In genomic region chrIV:1391446-1391845, ce11 we compare ENCODE assay signal across 3 worm cellular contexts.
TF ChIP-seq lines count a peak whose summit lies in the region.

No protein-coding gene starts in this region.

TF ChIP-seq in whole organism, L1 larva, 84 proteins besides CTCF, POLR2A, EP300 and RAD21:
- TF ChIP-seq nhr-20 (tag; optimal IDR thresholded peaks at IDR 0.05; lab: Kevin White, UChicago) (no peak), C34B4.2 (tag; optimal IDR thresholded peaks at IDR 0.05; lab: Kevin White, UChicago) (no peak), zip-4 (GFP tag; optimal IDR thresholded peaks at IDR 0.05; lab: Kevin White, UChicago) (no peak), swsn-7 (tag; optimal IDR thresholded peaks at IDR 0.05; lab: Kevin White, UChicago) (no peak), grh-1 (GFP tag; IDR thresholded peaks at IDR 0.05; lab: Robert Waterston, UW) (0 out of 2 replicates have a peak, but pooled peaks have one; percentile 21), unc-30 (tag; optimal IDR thresholded peaks at IDR 0.05; lab: Kevin White, UChicago) (no peak), dpl-1 (GFP tag; optimal IDR thresholded peaks at IDR 0.05; lab: Kevin White, UChicago) (no peak)
TF ChIP-seq in whole organism, L1 larva: peak in this region for 1.

TF ChIP-seq in whole organism, L4 larva, 104 proteins besides CTCF, POLR2A, EP300 and RAD21:
- TF ChIP-seq unc-62 (GFP tag; optimal IDR thresholded peaks at IDR 0.05 in 1 of 2; lab: Kevin White, UChicago) (peak in 1 of 2 experiments; percentile 48), unc-62 (tag; optimal IDR thresholded peaks at IDR 0.05; lab: Kevin White, UChicago) (no peak), cey-2 (tag; optimal IDR thresholded peaks at IDR 0.05; lab: Kevin White, UChicago; ENCODE audit: borderline replicate concordance, insufficient read depth) (no peak), daf-16 (GFP tag; optimal IDR thresholded peaks at IDR 0.05; lab: Kevin White, UChicago) (no peak), daf-16 (tag; optimal IDR thresholded peaks at IDR 0.05; lab: Kevin White, UChicago) (peak; percentile 26)

TF ChIP-seq in whole organism, young adult, 124 proteins besides CTCF, POLR2A, EP300 and RAD21:
- TF ChIP-seq tbp1 (GFP tag; optimal IDR thresholded peaks at IDR 0.05; lab: Kevin White, UChicago), result peak; percentile 50
- no peak for TF ChIP-seq C17E4.6 (GFP tag; IDR thresholded peaks at IDR 0.05; lab: Robert Waterston, UW)
- no peak for TF ChIP-seq rpc-1 (optimal IDR thresholded peaks at IDR 0.05; lab: Kevin White, UChicago)
- peak; percentile 51 for TF ChIP-seq rpc-1 (tag; optimal IDR thresholded peaks at IDR 0.05; lab: Kevin White, UChicago)
TF ChIP-seq in whole organism, young adult: peak in this region for 2.
